Worm (Caenorhabditis elegans) whole organism, L4/young adult: Measurements from ENCODE around the gene rpn-7.

Experiments used
- W03F9.2 ChIP-seq: fragments of 150-350 bp; optimal IDR thresholded peaks from 2 replicates; lab custom pipeline; 2014; ENCODE audit warnings: missing biosample characterization, missing genetic modification characterization
- dao-5 ChIP-seq: sonication (generic microtip); optimal IDR thresholded peaks from 2 replicates; lab custom pipeline; 2016; ENCODE audit warnings: missing genotype, missing genetic modification characterization, moderate library complexity, missing compliant biosample characterization
- him-1 ChIP-seq: sonication (generic microtip); optimal IDR thresholded peaks from 2 replicates; lab custom pipeline; 2016; ENCODE audit warnings: missing genotype, missing genetic modification reagents, missing genetic modification characterization, missing compliant biosample characterization

DNA sequence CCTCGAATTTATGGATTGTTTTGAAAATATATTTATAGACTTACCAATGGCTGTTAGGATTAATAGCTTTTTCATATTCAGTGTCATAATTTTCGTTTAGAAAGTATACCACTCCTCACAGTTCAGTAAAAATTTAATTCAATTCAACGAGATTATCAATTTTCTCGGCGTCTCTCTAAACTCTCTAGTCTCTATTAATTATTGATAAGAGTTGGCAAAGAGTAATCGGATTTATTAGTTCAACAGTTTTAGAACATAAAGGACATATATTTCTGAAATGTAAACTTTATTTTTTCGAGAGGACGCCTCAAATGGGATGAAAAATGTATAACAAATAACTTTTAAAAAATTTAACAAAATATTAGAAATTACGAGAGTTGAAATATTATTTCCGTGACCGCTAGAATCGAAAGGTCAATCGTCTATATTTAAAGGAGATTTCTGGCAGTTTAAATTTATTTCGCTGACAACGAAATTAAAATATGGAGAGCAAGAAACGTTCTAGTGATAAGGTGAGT, 7.6 kb downstream of the rpn-7 start, which contains the start of the genes nspg-11 and F49C12.15:
- TF ChIP-seq dao-5 (tag; lab: Kevin White, UChicago) (no peak), him-1 (tag; lab: Kevin White, UChicago) (no peak), W03F9.2 (tag; lab: Kevin White, UChicago) (no peak)
